Fruit fly (Drosophila melanogaster) Kc167 (cell line): ENCODE results near the gene CG4995.

Source experiments
- Myc ChIP-seq: fragments of >200 bp; optimal IDR thresholded peaks from 2 replicates; lab custom pipeline; 2017; ENCODE audit warnings: missing external identifiers
- Sin3A ChIP-seq: fragments of >200 bp; optimal IDR thresholded peaks from 2 replicates; lab custom pipeline; 2018; ENCODE audit warnings: missing external identifiers
- h ChIP-seq: fragments of >200 bp; optimal IDR thresholded peaks from 3 replicates; lab custom pipeline; 2018; ENCODE audit warnings: missing external identifiers
- insv ChIP-seq: fragments of >200 bp; optimal IDR thresholded peaks from 3 replicates; lab custom pipeline; 2018; ENCODE audit warnings: missing external identifiers
- psq ChIP-seq: fragments of >200 bp; optimal IDR thresholded peaks from 2 replicates; lab custom pipeline; 2017; ENCODE audit warnings: missing external identifiers
- ttk ChIP-seq: sonication (Bioruptor generic); optimal IDR thresholded peaks from 2 replicates; lab custom pipeline; 2017; ENCODE audit warnings: missing external identifiers

The CG4995 gene

dm6 chr2L:10321612-10322011 is 664 bp upstream of the CG4995 start:
- TF ChIP-seq insv (lab: Kevin White, UChicago), result no peak
- TF ChIP-seq ttk (lab: Kevin White, UChicago), result no peak
- no peak for TF ChIP-seq Sin3A (lab: Kevin White, UChicago)
- TF ChIP-seq psq, result no peak
- TF ChIP-seq Myc (lab: Kevin White, UChicago), result no peak
- TF ChIP-seq h (lab: Kevin White, UChicago), result no peak

DNA sequence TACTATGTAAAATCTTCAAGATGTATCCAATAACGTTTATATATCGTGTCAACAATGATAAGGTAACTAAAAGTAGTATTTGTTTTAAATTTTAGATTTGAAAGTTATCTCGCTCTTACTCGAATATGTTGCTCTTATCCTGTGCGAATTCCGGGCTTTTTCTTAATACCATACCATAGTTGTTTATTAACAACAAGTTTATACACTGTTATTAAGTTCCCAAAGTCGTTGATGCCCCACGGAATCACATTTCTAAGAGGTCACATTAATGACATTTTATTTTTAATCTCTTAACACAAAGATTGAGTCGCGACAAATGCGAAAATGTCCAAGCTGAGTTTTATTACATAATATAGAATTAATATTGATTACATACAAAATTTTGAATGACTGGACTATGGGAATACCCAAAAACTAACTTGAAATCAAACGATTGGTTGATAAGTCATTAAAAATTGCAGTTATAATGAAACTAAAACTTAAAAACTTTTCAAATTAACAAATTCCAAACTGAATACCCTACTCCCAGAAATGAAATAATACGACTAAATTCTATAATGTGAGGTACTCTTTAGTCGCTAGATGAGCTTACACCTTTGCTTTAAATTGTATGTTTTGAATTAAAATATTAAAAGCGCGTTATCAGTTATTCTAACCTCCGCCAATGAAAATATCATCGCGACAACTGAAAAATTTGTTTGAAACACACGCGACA is 654 bp downstream of the CG4995 start, which contains the start of gene CG5381:
TSS of gene CG5381 (minus strand) at position 330 of the 715 bp plus-strand sequence.
- TF ChIP-seq insv (lab: Kevin White, UChicago) (no peak), Myc (lab: Kevin White, UChicago) (no peak), psq (no peak), h (lab: Kevin White, UChicago) (no peak), Sin3A (lab: Kevin White, UChicago) (no peak), ttk (lab: Kevin White, UChicago) (no peak)

- TF ChIP-seq insv (lab: Kevin White, UChicago), result no peak
- no peak for TF ChIP-seq psq
- TF ChIP-seq h (lab: Kevin White, UChicago), result no peak
- TF ChIP-seq Sin3A (lab: Kevin White, UChicago), result no peak
- TF ChIP-seq ttk (lab: Kevin White, UChicago), result no peak
- no peak for TF ChIP-seq Myc (lab: Kevin White, UChicago)
These were observed 5.5 kb downstream of the CG4995 start, which contains the start of gene RnrL for dm6 chr2L:10327790-10328189. RnrL (minus strand) TSS chr2L:10327943.

dm6 chr2L:10331066-10331847 is 9.0 kb downstream of the CG4995 start, which contains the start of the genes Schip1 and Cox10:
Schip1 (minus strand) TSS chr2L:10331116.
Cox10 (plus strand) TSS chr2L:10331471.
- no peak for TF ChIP-seq ttk (lab: Kevin White, UChicago)
- no peak for TF ChIP-seq Myc (lab: Kevin White, UChicago)
- no peak for TF ChIP-seq Sin3A (lab: Kevin White, UChicago)
- no peak for TF ChIP-seq h (lab: Kevin White, UChicago)
- no peak for TF ChIP-seq psq
- TF ChIP-seq insv (lab: Kevin White, UChicago), result no peak

- TF ChIP-seq psq, result no peak
- no peak for TF ChIP-seq Myc (lab: Kevin White, UChicago)
- no peak for TF ChIP-seq Sin3A (lab: Kevin White, UChicago)
- no peak for TF ChIP-seq h (lab: Kevin White, UChicago)
- no peak for TF ChIP-seq insv (lab: Kevin White, UChicago)
These were observed 11.1 kb downstream of the CG4995 start, which contains the start of gene GATAd for dm6 chr2L:10333091-10333991. GATAd (plus strand) TSS chr2L:10333734.

dm6 chr2L:10334213-10334612 is 11.9 kb downstream of the CG4995 start:
- TF ChIP-seq Sin3A (lab: Kevin White, UChicago), result no peak
- TF ChIP-seq h (lab: Kevin White, UChicago), result no peak
- TF ChIP-seq ttk (lab: Kevin White, UChicago), result no peak
- TF ChIP-seq Myc (lab: Kevin White, UChicago), result no peak
- TF ChIP-seq psq, result no peak
- no peak for TF ChIP-seq insv (lab: Kevin White, UChicago)

dm6 chr2L:10334854-10335277 is 12.6 kb downstream of the CG4995 start:
- no peak for TF ChIP-seq Sin3A (lab: Kevin White, UChicago)
- TF ChIP-seq psq, result no peak
- no peak for TF ChIP-seq ttk (lab: Kevin White, UChicago)
- TF ChIP-seq h (lab: Kevin White, UChicago), result no peak
- TF ChIP-seq insv (lab: Kevin White, UChicago), result no peak
- TF ChIP-seq Myc (lab: Kevin White, UChicago), result no peak

DNA sequence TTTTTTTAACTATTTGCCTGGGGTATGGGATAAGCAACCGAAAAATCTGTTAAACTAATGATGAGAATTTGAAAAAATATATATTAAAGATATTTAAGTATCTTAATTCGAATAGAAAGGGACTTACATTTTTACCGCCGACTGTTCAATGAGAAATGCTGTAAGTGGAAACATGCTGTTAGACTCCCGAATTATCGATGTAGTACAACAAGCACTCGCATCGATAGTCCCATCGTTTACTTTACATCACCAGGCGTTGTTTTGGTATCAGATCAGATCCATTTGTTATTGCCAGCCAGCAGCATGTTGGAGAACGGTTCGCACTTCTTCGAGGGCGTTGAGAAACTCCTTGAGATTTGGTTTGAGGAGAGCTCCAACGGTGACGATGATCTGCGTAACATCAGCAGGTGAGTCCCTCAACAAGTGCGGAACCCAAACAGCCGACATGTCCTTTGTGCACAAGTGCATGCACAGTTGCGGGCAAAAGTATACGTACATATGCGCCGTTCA is 17.0 kb downstream of the CG4995 start, which contains the start of gene SamDC:
TSS of gene SamDC (plus strand) at position 246 of the 510 bp plus-strand sequence.
- TF ChIP-seq insv (lab: Kevin White, UChicago) (no peak), Sin3A (lab: Kevin White, UChicago) (no peak), h (lab: Kevin White, UChicago) (no peak), psq (no peak), ttk (lab: Kevin White, UChicago) (no peak), Myc (lab: Kevin White, UChicago) (no peak)

- TF ChIP-seq Myc (lab: Kevin White, UChicago) (no peak), psq (no peak), insv (lab: Kevin White, UChicago) (no peak), Sin3A (lab: Kevin White, UChicago) (no peak), ttk (lab: Kevin White, UChicago) (no peak), h (lab: Kevin White, UChicago) (no peak)
These were observed 17.6 kb downstream of the CG4995 start for dm6 chr2L:10339841-10340240.

- no peak for TF ChIP-seq h (lab: Kevin White, UChicago)
- no peak for TF ChIP-seq Myc (lab: Kevin White, UChicago)
- no peak for TF ChIP-seq insv (lab: Kevin White, UChicago)
- no peak for TF ChIP-seq Sin3A (lab: Kevin White, UChicago)
- TF ChIP-seq ttk (lab: Kevin White, UChicago), result no peak
- no peak for TF ChIP-seq psq
These were observed 19.1 kb downstream of the CG4995 start, which contains the start of gene CG31715 for dm6 chr2L:10341405-10341804. CG31715 (plus strand) TSS chr2L:10341616.
